Worm (Caenorhabditis elegans) whole organism, L4 larva: Measurements from ENCODE around the gene T25G12.3.

Experiments
- F10B5.3 ChIP-seq: sonication (generic microtip); optimal IDR thresholded peaks from 2 replicates; lab custom pipeline; 2016; ENCODE audit warnings: mild to moderate bottlenecking, missing genetic modification characterization, missing compliant biosample characterization
- F44E2.7 ChIP-seq: fragments of 200-800 bp; sonication (Bioruptor generic); IDR thresholded peaks from 2 replicates; pipeline ENCODE4 v2.1.2; 2022; ENCODE audit warnings: missing genetic modification characterization, missing compliant biosample characterization
- F49E8.2 ChIP-seq: sonication (generic microtip); optimal IDR thresholded peaks from 2 replicates; lab custom pipeline; 2016; ENCODE audit warnings: missing compliant biosample characterization, mild to moderate bottlenecking, missing genetic modification characterization, borderline replicate concordance
- R02D3.7 ChIP-seq: fragments of 150-350 bp; sonication (generic microtip); optimal IDR thresholded peaks from 3 replicates; lab custom pipeline; 2014; ENCODE audit warnings: missing biosample characterization, missing genetic modification characterization
- Y105C5A.15 ChIP-seq: fragments of 200-800 bp; sonication (Bioruptor generic); IDR thresholded peaks from 2 replicates; pipeline ENCODE4 v1.3.6; 2022; ENCODE audit warnings: missing genetic modification characterization, missing compliant biosample characterization
- Y48G9A.11 ChIP-seq: fragments of 200-800 bp; sonication (Bioruptor generic); IDR thresholded peaks from 2 replicates; pipeline ENCODE4 v1.3.6; 2022; ENCODE audit warnings: missing genetic modification reagents, missing genetic modification characterization, missing compliant biosample characterization
- Y5F2A.4 ChIP-seq: fragments of 200-800 bp; sonication (Bioruptor generic); optimal IDR thresholded peaks from 2 replicates; lab custom pipeline; 2018; ENCODE audit warnings: mild to moderate bottlenecking, missing genetic modification characterization, missing compliant biosample characterization
- Y75B8A.6 ChIP-seq: fragments of 200-800 bp; sonication (Bioruptor generic); IDR thresholded peaks from 2 replicates; pipeline ENCODE4 v1.3.6; 2022; ENCODE audit warnings: missing genetic modification reagents, missing genetic modification characterization, missing compliant biosample characterization
- aha-1 ChIP-seq: fragments of 150-350 bp; peaks from one replicate; lab custom pipeline; 2014; ENCODE audit warnings: missing biosample characterization, missing genetic modification characterization
- aly-2 ChIP-seq: sonication (generic microtip); optimal IDR thresholded peaks from 2 replicates; lab custom pipeline; 2018; ENCODE audit warnings: missing biosample characterization, missing genetic modification characterization
- attf-4 ChIP-seq: sonication (generic microtip); optimal IDR thresholded peaks from 3 replicates; lab custom pipeline; 2017; ENCODE audit warnings: missing biosample characterization, missing genetic modification characterization
- ceh-32 ChIP-seq: sonication (generic microtip); optimal IDR thresholded peaks from 2 replicates; lab custom pipeline; 2016; ENCODE audit warnings: mild to moderate bottlenecking, missing genetic modification characterization, missing compliant biosample characterization; ENCODE audit not compliant: poor library complexity
- ceh-44 ChIP-seq: fragments of 200-800 bp; sonication (Bioruptor generic); IDR thresholded peaks from 2 replicates; pipeline ENCODE4 v1.3.6; 2022; ENCODE audit warnings: missing genetic modification reagents, missing genetic modification characterization, missing compliant biosample characterization
- ceh-82 ChIP-seq: sonication (generic microtip); optimal IDR thresholded peaks from 2 replicates; lab custom pipeline; 2017; ENCODE audit warnings: missing biosample characterization, missing genetic modification characterization
- ces-1 ChIP-seq: fragments of 150-350 bp; sonication (generic microtip); optimal IDR thresholded peaks from 4 replicates; lab custom pipeline; 2014; ENCODE audit warnings: missing biosample characterization, missing genetic modification reagents, missing genetic modification characterization
- cey-2 ChIP-seq: sonication (generic microtip); optimal IDR thresholded peaks from 3 replicates; lab custom pipeline; 2017; ENCODE audit warnings: missing genetic modification characterization, mild to moderate bottlenecking, missing compliant biosample characterization, antibody characterized with exemption, borderline replicate concordance; ENCODE audit not compliant: insufficient read depth
- ctbp-1 ChIP-seq: fragments of 200-800 bp; sonication (Bioruptor generic); IDR thresholded peaks from 2 replicates; pipeline ENCODE4 v1.3.6; 2022; ENCODE audit warnings: missing genetic modification reagents, missing genetic modification characterization, missing compliant biosample characterization
- daf-12 ChIP-seq: fragments of 150-350 bp; optimal IDR thresholded peaks from 2 replicates; lab custom pipeline; 2014; ENCODE audit warnings: missing biosample characterization, missing genetic modification reagents, missing genetic modification characterization
- daf-19 ChIP-seq: fragments of 200-800 bp; sonication (Bioruptor generic); conservative IDR thresholded peaks from 2 replicates; pipeline ENCODE4 v1.3.6; 2022; ENCODE audit warnings: missing genetic modification characterization, missing compliant biosample characterization
- dmd-8 ChIP-seq: fragments of 200-800 bp; sonication (Bioruptor generic); IDR thresholded peaks from 2 replicates; pipeline ENCODE4 v1.3.6; 2022; ENCODE audit warnings: missing genetic modification characterization, missing compliant biosample characterization
- dmd-9 ChIP-seq: fragments of 200-800 bp; sonication (Bioruptor generic); IDR thresholded peaks from 2 replicates; pipeline ENCODE4 v1.3.6; 2022; ENCODE audit warnings: missing genetic modification reagents, missing genetic modification characterization, missing compliant biosample characterization
- dpl-1 ChIP-seq: fragments of 150-350 bp; optimal IDR thresholded peaks from 2 replicates; lab custom pipeline; 2014; ENCODE audit warnings: missing biosample characterization, missing genetic modification reagents, missing genetic modification characterization
- duxl-1 ChIP-seq: sonication (generic microtip); optimal IDR thresholded peaks from 2 replicates; lab custom pipeline; 2016; ENCODE audit warnings: mild to moderate bottlenecking, missing genetic modification characterization, moderate library complexity, missing compliant biosample characterization; ENCODE audit not compliant: poor library complexity
- egl-27 ChIP-seq: sonication (generic microtip); optimal IDR thresholded peaks from 3 replicates; lab custom pipeline; 2017; ENCODE audit warnings: missing biosample characterization, missing genetic modification reagents, missing genetic modification characterization
- gei-8 ChIP-seq: fragments of 200-800 bp; sonication (Bioruptor generic); optimal IDR thresholded peaks from 2 replicates; lab custom pipeline; 2018; ENCODE audit warnings: mild to moderate bottlenecking, missing genetic modification characterization, missing compliant biosample characterization
- hlh-11 ChIP-seq: fragments of 200-800 bp; sonication (Bioruptor generic); optimal IDR thresholded peaks from 2 replicates; lab custom pipeline; 2018; ENCODE audit warnings: mild to moderate bottlenecking, missing genetic modification characterization, missing compliant biosample characterization
- hlh-30 ChIP-seq: sonication (generic microtip); optimal IDR thresholded peaks from 2 replicates; lab custom pipeline; 2017; ENCODE audit warnings: antibody characterized with exemption, mild to moderate bottlenecking, missing genetic modification characterization, missing compliant biosample characterization; ENCODE audit not compliant: insufficient read depth
- hmg-1.1 ChIP-seq: fragments of 200-800 bp; sonication (Bioruptor generic); IDR thresholded peaks from 2 replicates; pipeline ENCODE4 v1.3.6; 2022; ENCODE audit warnings: missing genetic modification reagents, missing genetic modification characterization, missing compliant biosample characterization
- lim-7 ChIP-seq: fragments of 200-800 bp; sonication (Bioruptor generic); IDR thresholded peaks from 2 replicates; pipeline ENCODE4 v1.3.6; 2022; ENCODE audit warnings: missing genetic modification characterization, missing compliant biosample characterization
- lir-3 ChIP-seq: sonication (generic microtip); optimal IDR thresholded peaks from 2 replicates; lab custom pipeline; 2016; ENCODE audit warnings: mild to moderate bottlenecking, missing genetic modification characterization, missing compliant biosample characterization
- mdt-29 ChIP-seq: fragments of 200-800 bp; sonication (Bioruptor generic); IDR thresholded peaks from 2 replicates; pipeline ENCODE4 v1.3.6; 2022; ENCODE audit warnings: missing genetic modification reagents, missing genetic modification characterization, missing compliant biosample characterization
- nhr-41 ChIP-seq: fragments of 200-800 bp; sonication (Bioruptor generic); IDR thresholded peaks from 2 replicates; pipeline ENCODE4 v1.3.6; 2022; ENCODE audit warnings: missing genetic modification reagents, missing genetic modification characterization, missing compliant biosample characterization
- nhr-48 ChIP-seq: sonication (generic microtip); optimal IDR thresholded peaks from 2 replicates; lab custom pipeline; 2016; ENCODE audit warnings: mild to moderate bottlenecking, missing genetic modification characterization, missing compliant biosample characterization
- nhr-6 ChIP-seq: fragments of 150-350 bp; optimal IDR thresholded peaks from 2 replicates; lab custom pipeline; 2014; ENCODE audit warnings: missing biosample characterization, missing genetic modification characterization
- nhr-76 ChIP-seq: fragments of 150-350 bp; optimal IDR thresholded peaks from 2 replicates; lab custom pipeline; 2014; ENCODE audit warnings: missing biosample characterization, missing genetic modification characterization
- pha-4 ChIP-seq, 2 experiments: fragments of 150-350 bp in 1 of 2; fragments of 200-800 bp in 1 of 2; sonication (Bioruptor generic) in 1 of 2; IDR thresholded peaks in 1 of 2; optimal IDR thresholded peaks in 1 of 2; 2 replicates each; pipeline versions ENCODE4 v1.3.6 to Lab custom; 2014 to 2022; ENCODE audit warnings: missing genetic modification characterization in 2 of 2, missing genetic modification reagents in 2 of 2, missing biosample characterization in 1 of 2, missing compliant biosample characterization in 1 of 2
- php-3 ChIP-seq: fragments of 200-800 bp; sonication (Bioruptor generic); IDR thresholded peaks from 2 replicates; pipeline ENCODE4 v1.3.6; 2022; ENCODE audit warnings: missing genetic modification reagents, missing genetic modification characterization, missing compliant biosample characterization
- saeg-2 ChIP-seq: fragments of 200-800 bp; sonication (Bioruptor generic); IDR thresholded peaks from 2 replicates; pipeline ENCODE4 v1.3.6; 2022; ENCODE audit warnings: missing genetic modification reagents, missing genetic modification characterization, missing compliant biosample characterization
- snpc-4 ChIP-seq: fragments of 150-350 bp; optimal IDR thresholded peaks from 2 replicates; lab custom pipeline; 2014; ENCODE audit warnings: missing biosample characterization, missing genetic modification characterization
- tag-97 ChIP-seq: fragments of 200-800 bp; sonication (Bioruptor generic); IDR thresholded peaks from 2 replicates; pipeline ENCODE4 v1.3.6; 2022; ENCODE audit warnings: missing genetic modification characterization, missing compliant biosample characterization
- tra-1 ChIP-seq: fragments of 200-800 bp; sonication (Bioruptor generic); IDR thresholded peaks from 2 replicates; pipeline ENCODE4 v1.3.6; 2022; ENCODE audit warnings: missing genetic modification reagents, missing genetic modification characterization, missing compliant biosample characterization
- unc-130 ChIP-seq: sonication (generic microtip); optimal IDR thresholded peaks from 2 replicates; lab custom pipeline; 2016; ENCODE audit warnings: missing genetic modification reagents, missing genetic modification characterization, missing compliant biosample characterization
- unc-39 ChIP-seq: sonication (generic microtip); optimal IDR thresholded peaks from 2 replicates; lab custom pipeline; 2017; ENCODE audit warnings: missing biosample characterization, missing genetic modification characterization
- vab-7 ChIP-seq: fragments of 200-800 bp; sonication (Bioruptor generic); IDR thresholded peaks from 2 replicates; pipeline ENCODE4 v1.3.6; 2022; ENCODE audit warnings: missing genetic modification reagents, missing genetic modification characterization, missing compliant biosample characterization
- zag-1 ChIP-seq: fragments of 150-350 bp; optimal IDR thresholded peaks from 2 replicates; lab custom pipeline; 2014; ENCODE audit warnings: missing biosample characterization, missing genetic modification characterization
- zfp-2 ChIP-seq: sonication (generic microtip); optimal IDR thresholded peaks from 2 replicates; lab custom pipeline; 2016; ENCODE audit warnings: mild to moderate bottlenecking, missing genetic modification characterization, missing compliant biosample characterization
- zfp-3 ChIP-seq: fragments of 200-800 bp; sonication (Bioruptor generic); conservative IDR thresholded peaks from 2 replicates; pipeline ENCODE4 v1.3.6; 2022; ENCODE audit warnings: missing genetic modification reagents, missing genetic modification characterization, missing compliant biosample characterization
- zip-2 ChIP-seq: fragments of 150-350 bp; optimal IDR thresholded peaks from 2 replicates; lab custom pipeline; 2014; ENCODE audit warnings: missing biosample characterization, missing genetic modification characterization
- ztf-11 ChIP-seq: fragments of 150-350 bp; optimal IDR thresholded peaks from 2 replicates; lab custom pipeline; 2014; ENCODE audit warnings: missing biosample characterization, missing genetic modification characterization
- ztf-7 ChIP-seq: fragments of 150-350 bp; optimal IDR thresholded peaks from 2 replicates; lab custom pipeline; 2014; ENCODE audit warnings: missing biosample characterization, missing genetic modification characterization

The T25G12.3 gene

DNA sequence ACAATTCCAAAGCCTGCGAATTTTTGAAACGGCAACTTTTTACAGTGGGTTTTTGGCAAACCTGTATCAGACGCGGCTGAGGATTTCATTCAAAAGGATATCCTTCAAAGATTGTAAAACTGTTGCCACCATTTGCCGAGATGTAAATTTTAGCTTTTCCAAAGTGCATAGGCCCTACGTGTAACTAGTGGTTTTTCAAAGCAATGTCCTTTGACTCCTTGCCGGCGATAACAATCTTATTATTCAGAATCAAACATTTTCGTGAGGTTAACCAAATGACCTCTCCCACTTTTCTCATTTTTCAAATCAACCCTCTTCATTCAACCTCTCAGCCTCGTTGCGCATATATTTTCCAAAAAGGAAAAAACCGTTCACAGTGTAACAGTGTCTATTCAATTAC is at the start of gene T25G12.3:
T25G12.3 (plus strand) TSS at position 301 of the 400 bp plus-strand sequence.
- TF ChIP-seq Y105C5A.15 (GFP tag; lab: Robert Waterston, UW), result no peak
- no peak for TF ChIP-seq Y75B8A.6 (GFP tag; lab: Robert Waterston, UW)
- no peak for TF ChIP-seq dpl-1 (GFP tag; lab: Kevin White, UChicago)
- TF ChIP-seq daf-19 (GFP tag; lab: Robert Waterston, UW), result no peak
- no peak for TF ChIP-seq hmg-1.1
- no peak for TF ChIP-seq gei-8 (GFP tag; lab: Kevin White, UChicago)
- TF ChIP-seq ceh-44 (GFP tag; lab: Robert Waterston, UW), result no peak
- no peak for TF ChIP-seq zag-1 (tag; lab: Kevin White, UChicago)
- no peak for TF ChIP-seq F10B5.3 (tag; lab: Kevin White, UChicago)
- TF ChIP-seq saeg-2 (GFP tag; lab: Robert Waterston, UW), result no peak
- TF ChIP-seq nhr-6 (tag; lab: Kevin White, UChicago), result no peak
- no peak for TF ChIP-seq zfp-2
- TF ChIP-seq dmd-9, result no peak
- TF ChIP-seq attf-4 (tag; lab: Kevin White, UChicago), result no peak
- no peak for TF ChIP-seq unc-130 (GFP tag; lab: Kevin White, UChicago)
- no peak for TF ChIP-seq dmd-8
- no peak for TF ChIP-seq Y48G9A.11
- no peak for TF ChIP-seq zfp-3 (GFP tag; lab: Robert Waterston, UW)
- no peak for TF ChIP-seq ztf-7 (tag; lab: Kevin White, UChicago)

DNA sequence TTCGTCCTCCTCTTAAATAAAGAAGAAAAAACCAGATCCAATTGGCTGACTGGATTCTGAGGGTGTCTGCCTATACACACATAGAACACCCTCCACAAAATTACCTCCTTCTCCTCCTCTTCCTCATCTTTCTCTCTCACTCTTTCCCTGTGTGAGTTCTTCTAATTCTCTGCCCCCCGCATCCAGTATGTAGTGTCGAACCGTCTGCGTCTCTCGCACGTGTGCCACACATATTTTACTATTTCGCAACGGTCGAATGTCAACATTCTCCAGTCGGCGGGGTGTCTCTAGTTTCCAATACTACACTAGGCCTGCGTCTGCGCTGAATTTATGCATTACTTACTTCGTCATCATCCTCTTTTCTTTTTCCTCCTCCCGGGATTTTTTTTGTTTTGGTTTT is 47.1 kb upstream of the T25G12.3 start:
- TF ChIP-seq ceh-32 (tag; lab: Kevin White, UChicago), result no peak
- TF ChIP-seq dmd-9, result no peak
- TF ChIP-seq php-3, result no peak
- no peak for TF ChIP-seq ceh-82 (tag; lab: Kevin White, UChicago)
- no peak for TF ChIP-seq F44E2.7
- peak; percentile 51 for TF ChIP-seq nhr-48 (tag; lab: Kevin White, UChicago)
- no peak for TF ChIP-seq nhr-76 (tag; lab: Kevin White, UChicago)
- no peak for TF ChIP-seq ces-1 (GFP tag; lab: Kevin White, UChicago)
- TF ChIP-seq hlh-11 (tag; lab: Kevin White, UChicago), result peak; percentile 78
- no peak for TF ChIP-seq vab-7
- no peak for TF ChIP-seq tag-97
- no peak for TF ChIP-seq ztf-11 (tag; lab: Kevin White, UChicago)
- no peak for TF ChIP-seq snpc-4 (tag; lab: Kevin White, UChicago)
- peak; percentile 12 for TF ChIP-seq nhr-6 (tag; lab: Kevin White, UChicago)
- no peak for TF ChIP-seq Y105C5A.15 (GFP tag; lab: Robert Waterston, UW)
- TF ChIP-seq hlh-30, result peak; percentile 81
- no peak for TF ChIP-seq lim-7 (GFP tag; lab: Robert Waterston, UW)
- no peak for TF ChIP-seq F49E8.2 (tag; lab: Kevin White, UChicago)
- no peak for TF ChIP-seq ceh-44 (GFP tag; lab: Robert Waterston, UW)
- no peak for TF ChIP-seq cey-2 (tag; lab: Kevin White, UChicago)
- TF ChIP-seq mdt-29 (GFP tag; lab: Robert Waterston, UW), result no peak
- 0 out of 2 replicates have a peak, but pooled peaks have one; percentile 30 for TF ChIP-seq ctbp-1 (GFP tag; lab: Robert Waterston, UW)
- no peak for TF ChIP-seq daf-19 (GFP tag; lab: Robert Waterston, UW)
- no peak for TF ChIP-seq egl-27 (tag; lab: Kevin White, UChicago)
- no peak for TF ChIP-seq aha-1 (tag; lab: Kevin White, UChicago)
- TF ChIP-seq zag-1 (tag; lab: Kevin White, UChicago), result no peak
- TF ChIP-seq nhr-41 (GFP tag; lab: Robert Waterston, UW), result no peak
- TF ChIP-seq duxl-1 (tag; lab: Kevin White, UChicago), result no peak
- no peak for TF ChIP-seq Y5F2A.4
- TF ChIP-seq R02D3.7 (tag; lab: Kevin White, UChicago), result no peak
- no peak for TF ChIP-seq tra-1
- TF ChIP-seq saeg-2 (GFP tag; lab: Robert Waterston, UW), result no peak
- TF ChIP-seq zip-2 (tag; lab: Kevin White, UChicago), result peak; percentile 34
- TF ChIP-seq lir-3 (tag; lab: Kevin White, UChicago), result no peak
- no peak for TF ChIP-seq aly-2 (tag; lab: Kevin White, UChicago)
- no peak for TF ChIP-seq pha-4 (GFP tag; IDR thresholded peaks at IDR 0.05; lab: Robert Waterston, UW)
- TF ChIP-seq pha-4 (tag; optimal IDR thresholded peaks at IDR 0.05; lab: Kevin White, UChicago), result peak; percentile 59
- TF ChIP-seq daf-12 (tag; lab: Kevin White, UChicago), result no peak
- no peak for TF ChIP-seq unc-39 (tag; lab: Kevin White, UChicago)
